Fruit fly (Drosophila melanogaster) whole organism, embryonic: ENCODE measurements around the gene CG17239.

Experiments used
- Asciz ChIP-seq: fragments of 200-800 bp; sonication (Bioruptor generic); optimal IDR thresholded peaks from 2 replicates; lab custom pipeline; 2017; ENCODE audit warnings: missing biosample characterization, mild to moderate bottlenecking, missing genetic modification characterization, missing genetic modification reagents
- CG10431 ChIP-seq: fragments of 200-800 bp; sonication (Bioruptor generic); optimal IDR thresholded peaks from 3 replicates; lab custom pipeline; 2018; ENCODE audit warnings: missing biosample characterization, mild to moderate bottlenecking, missing genetic modification characterization
- CG10979 ChIP-seq: fragments of 200-800 bp; sonication (Bioruptor generic); optimal IDR thresholded peaks from 2 replicates; lab custom pipeline; 2018; ENCODE audit warnings: missing biosample characterization, mild to moderate bottlenecking, missing genetic modification characterization, moderate library complexity
- CG11085 ChIP-seq: fragments of 200-800 bp; sonication (Bioruptor generic); IDR thresholded peaks from 2 replicates; pipeline ENCODE4 v1.3.6; 2022; ENCODE audit warnings: missing biosample characterization, missing genetic modification characterization
- CG11723 ChIP-seq: fragments of 200-800 bp; sonication (Bioruptor generic); optimal IDR thresholded peaks from 2 replicates; lab custom pipeline; 2017; ENCODE audit warnings: missing biosample characterization, mild to moderate bottlenecking, missing genetic modification characterization
- CG12744 ChIP-seq: fragments of 200-800 bp; sonication (Bioruptor generic); optimal IDR thresholded peaks from 2 replicates; lab custom pipeline; 2016; ENCODE audit warnings: missing biosample characterization, missing genetic modification characterization
- CG13894 ChIP-seq: fragments of 200-800 bp; sonication (Bioruptor generic); optimal IDR thresholded peaks from 3 replicates; lab custom pipeline; 2018; ENCODE audit warnings: missing biosample characterization, mild to moderate bottlenecking, missing genetic modification characterization, moderate library complexity
- CG15514 ChIP-seq: fragments of 200-800 bp; sonication (Bioruptor generic); optimal IDR thresholded peaks from 3 replicates; lab custom pipeline; 2017; ENCODE audit warnings: missing biosample characterization, missing genetic modification characterization, mild to moderate bottlenecking, moderate library complexity, missing genetic modification reagents
- CG15601 ChIP-seq: fragments of 200-800 bp; sonication (Bioruptor generic); optimal IDR thresholded peaks from 3 replicates; lab custom pipeline; 2019; ENCODE audit warnings: missing biosample characterization, mild to moderate bottlenecking, missing genetic modification characterization, moderate library complexity
- CG16815 ChIP-seq: fragments of 200-800 bp; sonication (Bioruptor generic); optimal IDR thresholded peaks from 3 replicates; lab custom pipeline; 2017; ENCODE audit warnings: missing biosample characterization, mild to moderate bottlenecking, missing genetic modification characterization
- CG18476 ChIP-seq: fragments of 200-800 bp; sonication (Bioruptor generic); optimal IDR thresholded peaks from 2 replicates; lab custom pipeline; 2016; ENCODE audit warnings: missing biosample characterization, mild to moderate bottlenecking, missing genetic modification characterization
- CG3065 ChIP-seq: fragments of 200-800 bp; sonication (Bioruptor generic); optimal IDR thresholded peaks from 2 replicates; lab custom pipeline; 2016; ENCODE audit warnings: missing biosample characterization, missing genetic modification characterization
- CG31224 ChIP-seq: fragments of 200-800 bp; sonication (Bioruptor generic); IDR thresholded peaks from 2 replicates; pipeline ENCODE4 v1.3.6; 2022; ENCODE audit warnings: missing biosample characterization, missing genetic modification characterization
- CG31365 ChIP-seq: fragments of 200-800 bp; sonication (Bioruptor generic); optimal IDR thresholded peaks from 2 replicates; lab custom pipeline; 2018; ENCODE audit warnings: missing biosample characterization, mild to moderate bottlenecking, missing genetic modification characterization
- CG4424 ChIP-seq: fragments of 200-800 bp; sonication (Bioruptor generic); optimal IDR thresholded peaks from 3 replicates; lab custom pipeline; 2016; ENCODE audit warnings: missing biosample characterization, missing genetic modification characterization
- CG6175 ChIP-seq: fragments of 200-800 bp; sonication (Bioruptor generic); IDR thresholded peaks from 3 replicates; pipeline ENCODE4 v1.3.6; 2022; ENCODE audit warnings: missing biosample characterization, missing genetic modification characterization
- CG6689 ChIP-seq: fragments of 200-800 bp; sonication (Bioruptor generic); IDR thresholded peaks from 2 replicates; pipeline ENCODE4 v1.3.6; 2022; ENCODE audit warnings: missing biosample characterization, missing genetic modification characterization
- CG7963 ChIP-seq: fragments of 200-800 bp; sonication (Bioruptor generic); IDR thresholded peaks from 3 replicates; pipeline ENCODE4 v1.3.6; 2022; ENCODE audit warnings: missing biosample characterization, missing genetic modification characterization; ENCODE audit not compliant: partially characterized antibody
- CG8359 ChIP-seq: fragments of 200-800 bp; sonication (Bioruptor generic); optimal IDR thresholded peaks from 2 replicates; lab custom pipeline; 2017; ENCODE audit warnings: missing biosample characterization, mild to moderate bottlenecking, missing genetic modification characterization, borderline replicate concordance
- CG8924 ChIP-seq: fragments of 200-800 bp; optimal IDR thresholded peaks from 3 replicates; lab custom pipeline; 2019; ENCODE audit warnings: missing biosample characterization, mild to moderate bottlenecking, missing genetic modification characterization, moderate library complexity
- CG9437 ChIP-seq: fragments of 200-800 bp; sonication (Bioruptor generic); optimal IDR thresholded peaks from 2 replicates; lab custom pipeline; 2018; ENCODE audit warnings: missing biosample characterization, mild to moderate bottlenecking, missing genetic modification characterization
- CTCF ChIP-seq: fragments of 200-800 bp; sonication (Bioruptor generic); optimal IDR thresholded peaks from 2 replicates; lab custom pipeline; 2017; ENCODE audit warnings: missing biosample characterization, mild to moderate bottlenecking, missing genetic modification characterization, moderate library complexity
- Camta ChIP-seq: fragments of 200-800 bp; sonication (Bioruptor generic); optimal IDR thresholded peaks from 2 replicates; lab custom pipeline; 2016; ENCODE audit warnings: missing biosample characterization, missing genetic modification characterization
- CkIIα-i1 ChIP-seq: fragments of 200-800 bp; sonication (Bioruptor generic); IDR thresholded peaks from 2 replicates; pipeline ENCODE4 v1.3.6; 2022; ENCODE audit warnings: missing biosample characterization, missing genetic modification characterization
- CrebB ChIP-seq: fragments of 200-800 bp; sonication (Bioruptor generic); optimal IDR thresholded peaks from 3 replicates; lab custom pipeline; 2018; ENCODE audit warnings: missing biosample characterization, mild to moderate bottlenecking, missing genetic modification characterization
- D ChIP-seq, 2 experiments: fragments of 200-800 bp in 1 of 2; fragments of >200 bp in 1 of 2; sonication (Bioruptor generic) in 1 of 2; optimal IDR thresholded peaks; 2 replicates in 1 of 2; 3 replicates in 1 of 2; lab custom pipeline; 2017; ENCODE audit warnings: mild to moderate bottlenecking in 1 of 2, missing biosample characterization in 1 of 2, missing genetic modification characterization in 1 of 2, missing genetic modification reagents in 1 of 2
- Fer1 ChIP-seq: fragments of 200-800 bp; sonication (Bioruptor generic); optimal IDR thresholded peaks from 2 replicates; lab custom pipeline; 2017; ENCODE audit warnings: missing biosample characterization, mild to moderate bottlenecking, missing genetic modification characterization
- GATAe ChIP-seq: fragments of 200-800 bp; sonication (Bioruptor generic); conservative IDR thresholded peaks from 2 replicates; pipeline ENCODE4 v1.3.6; 2022; ENCODE audit warnings: missing biosample characterization, missing genetic modification characterization
- HLH3B ChIP-seq: fragments of 200-800 bp; sonication (Bioruptor generic); IDR thresholded peaks from 2 replicates; pipeline ENCODE4 v1.3.6; 2022; ENCODE audit warnings: missing biosample characterization, missing genetic modification characterization
- HLH54F ChIP-seq: fragments of 200-800 bp; sonication (Bioruptor generic); optimal IDR thresholded peaks from 3 replicates; lab custom pipeline; 2016; ENCODE audit warnings: missing biosample characterization, missing genetic modification characterization
- Lim3 ChIP-seq: fragments of 200-800 bp; sonication (Bioruptor generic); IDR thresholded peaks from 2 replicates; pipeline ENCODE4 v1.3.6; 2022; ENCODE audit warnings: missing biosample characterization, missing genetic modification characterization
- Meics ChIP-seq: fragments of 200-800 bp; sonication (Bioruptor generic); optimal IDR thresholded peaks from 2 replicates; lab custom pipeline; 2017; ENCODE audit warnings: missing biosample characterization, mild to moderate bottlenecking, missing genetic modification characterization
- PHDP ChIP-seq: fragments of 200-800 bp; sonication (Bioruptor generic); optimal IDR thresholded peaks from 3 replicates; lab custom pipeline; 2018; ENCODE audit warnings: missing biosample characterization, mild to moderate bottlenecking, missing genetic modification characterization, moderate library complexity
- ap ChIP-seq: fragments of 200-800 bp; sonication (Bioruptor generic); IDR thresholded peaks from 2 replicates; pipeline ENCODE4 v1.3.6; 2022; ENCODE audit warnings: missing biosample characterization, missing genetic modification characterization
- cad ChIP-seq: fragments of >200 bp; optimal IDR thresholded peaks from 2 replicates; lab custom pipeline; 2017; ENCODE audit warnings: missing biosample characterization, missing genetic modification characterization
- cas ChIP-seq: fragments of 200-800 bp; sonication (Bioruptor generic); IDR thresholded peaks from 2 replicates; pipeline ENCODE4 v1.3.6; 2022; ENCODE audit warnings: missing biosample characterization, missing genetic modification characterization
- chm ChIP-seq: fragments of 200-800 bp; sonication (Bioruptor generic); IDR thresholded peaks from 2 replicates; pipeline ENCODE4 v1.3.6; 2022; ENCODE audit warnings: missing biosample characterization, missing genetic modification characterization
- crp ChIP-seq, 2 experiments: fragments of 200-800 bp; sonication (Bioruptor generic); optimal IDR thresholded peaks; 2 replicates in 1 of 2; 3 replicates in 1 of 2; lab custom pipeline; 2017; ENCODE audit warnings: missing biosample characterization in 2 of 2, missing genetic modification characterization in 2 of 2, mild to moderate bottlenecking in 1 of 2, moderate library complexity in 1 of 2
- cwo ChIP-seq: fragments of 200-800 bp; sonication (Bioruptor generic); optimal IDR thresholded peaks from 3 replicates; lab custom pipeline; 2017; ENCODE audit warnings: missing biosample characterization, missing genetic modification characterization, mild to moderate bottlenecking, moderate library complexity, missing genetic modification reagents
- exex ChIP-seq: fragments of 200-800 bp; sonication (Bioruptor generic); optimal IDR thresholded peaks from 4 replicates; lab custom pipeline; 2018; ENCODE audit warnings: missing biosample characterization, mild to moderate bottlenecking, missing genetic modification characterization, moderate library complexity
- gro ChIP-seq: fragments of 200-800 bp; sonication (Bioruptor generic); optimal IDR thresholded peaks from 2 replicates; lab custom pipeline; 2016; ENCODE audit warnings: missing biosample characterization, missing genetic modification characterization
- h ChIP-seq: fragments of >200 bp; optimal IDR thresholded peaks from 2 replicates; lab custom pipeline; 2017
- klu ChIP-seq: fragments of 200-800 bp; sonication (Bioruptor generic); IDR thresholded peaks from 2 replicates; pipeline ENCODE4 v1.3.6; 2022; ENCODE audit warnings: missing biosample characterization, missing genetic modification characterization
- lab ChIP-seq: fragments of 200-800 bp; sonication (Bioruptor generic); optimal IDR thresholded peaks from 3 replicates; lab custom pipeline; 2017; ENCODE audit warnings: missing biosample characterization, missing genetic modification characterization, mild to moderate bottlenecking, moderate library complexity, missing genetic modification reagents
- nau ChIP-seq: fragments of 200-800 bp; sonication (Bioruptor generic); optimal IDR thresholded peaks from 3 replicates; lab custom pipeline; 2017; ENCODE audit warnings: missing biosample characterization, mild to moderate bottlenecking, missing genetic modification characterization, missing genetic modification reagents
- psq ChIP-seq: fragments of 200-800 bp; sonication (Bioruptor generic); optimal IDR thresholded peaks from 2 replicates; lab custom pipeline; 2017; ENCODE audit warnings: missing biosample characterization, missing genetic modification characterization
- rib ChIP-seq: fragments of 200-800 bp; sonication (Bioruptor generic); IDR thresholded peaks from 2 replicates; pipeline ENCODE4 v1.3.6; 2022; ENCODE audit warnings: missing biosample characterization, missing genetic modification characterization
- sob ChIP-seq: fragments of 200-800 bp; sonication (Bioruptor generic); IDR thresholded peaks from 2 replicates; pipeline ENCODE4 v1.3.6; 2022; ENCODE audit warnings: missing biosample characterization, missing genetic modification characterization
- sr ChIP-seq: fragments of 200-800 bp; sonication (Bioruptor generic); IDR thresholded peaks from 3 replicates; pipeline ENCODE4 v1.3.6; 2022; ENCODE audit warnings: missing biosample characterization, missing genetic modification characterization
- vfl ChIP-seq: fragments of 200-800 bp; sonication (Bioruptor generic); optimal IDR thresholded peaks from 2 replicates; lab custom pipeline; 2016; ENCODE audit warnings: missing biosample characterization, missing genetic modification characterization
- zen ChIP-seq: fragments of 200-800 bp; sonication (Bioruptor generic); optimal IDR thresholded peaks from 3 replicates; lab custom pipeline; 2018; ENCODE audit warnings: missing biosample characterization, mild to moderate bottlenecking, missing genetic modification characterization, moderate library complexity

The CG17239 gene

dm6 chr2L:2221649-2222150, 30.4 kb downstream of the CG17239 start (continued):
- TF ChIP-seq sob (GFP tag; lab: Robert Waterston, UW) (peak; percentile 99), CG11723 (peak; percentile 92), CG6689 (GFP tag; lab: Robert Waterston, UW) (peak; percentile 97), CG11085 (GFP tag; lab: Robert Waterston, UW) (peak; percentile 95), CG31224 (GFP tag; lab: Robert Waterston, UW) (peak; percentile 94), cas (GFP tag; lab: Robert Waterston, UW) (peak; percentile 95), CG8359 (GFP tag; lab: Kevin White, UChicago) (peak; percentile 75), h (no peak), vfl (GFP tag; lab: Kevin White, UChicago) (peak; percentile 96), ap (peak; percentile 97), cad (GFP tag; lab: Kevin White, UChicago) (no peak), lab (GFP tag; lab: Kevin White, UChicago) (peak; percentile 97), Fer1 (GFP tag; lab: Kevin White, UChicago) (peak; percentile 96), CG6175 (GFP tag; lab: Robert Waterston, UW) (peak; percentile 96), HLH54F (peak; percentile 95), Lim3 (GFP tag; lab: Robert Waterston, UW) (peak; percentile 81), CG4424 (GFP tag; lab: Kevin White, UChicago) (peak; percentile 92), CG3065 (GFP tag; lab: Kevin White, UChicago) (peak; percentile 84), HLH3B (GFP tag; lab: Robert Waterston, UW) (peak; percentile 98), exex (peak; percentile 81), CrebB (tag; lab: Kevin White, UChicago) (peak; percentile 98), CkIIα-i1 (GFP tag; lab: Robert Waterston, UW) (peak; percentile 90), Camta (GFP tag; lab: Kevin White, UChicago) (peak; percentile 93), CTCF (GFP tag; lab: Kevin White, UChicago) (peak; percentile 41), Asciz (GFP tag; lab: Kevin White, UChicago) (peak; percentile 89), sr (peak; percentile 92), Meics (peak; percentile 97), CG9437 (GFP tag; lab: Kevin White, UChicago) (peak; percentile 93), nau (GFP tag; lab: Kevin White, UChicago) (peak; percentile 92), CG12744 (GFP tag; lab: Kevin White, UChicago) (peak; percentile 93), crp (GFP tag; optimal IDR thresholded peaks at IDR 0.05; lab: Kevin White, UChicago) (peak in 1 of 2 experiments; percentile 73), chm (GFP tag; lab: Robert Waterston, UW) (peak; percentile 98), D (optimal IDR thresholded peaks at IDR 0.05; lab: Kevin White, UChicago) (no peak), D (GFP tag; optimal IDR thresholded peaks at IDR 0.05; lab: Kevin White, UChicago) (peak; percentile 89), CG18476 (GFP tag; lab: Kevin White, UChicago) (peak; percentile 95), GATAe (GFP tag; lab: Robert Waterston, UW) (peak; percentile 84), CG15514 (GFP tag; lab: Kevin White, UChicago) (peak; percentile 90), cwo (GFP tag; lab: Kevin White, UChicago) (peak; percentile 91), zen (peak; percentile 94), CG8924 (peak; percentile 98), CG16815 (GFP tag; lab: Kevin White, UChicago) (peak; percentile 94), psq (GFP tag; lab: Kevin White, UChicago) (peak; percentile 91), CG10979 (tag; lab: Kevin White, UChicago) (peak; percentile 92), CG31365 (tag; lab: Kevin White, UChicago) (peak; percentile 86), CG15601 (peak; percentile 89), CG7963 (GFP tag; lab: Robert Waterston, UW) (no peak), CG10431 (GFP tag; lab: Kevin White, UChicago) (peak; percentile 72), PHDP (peak; percentile 98), CG13894 (tag; lab: Kevin White, UChicago) (peak; percentile 94), klu (peak; percentile 95), rib (GFP tag; lab: Robert Waterston, UW) (peak; percentile 99), gro (GFP tag; lab: Kevin White, UChicago) (peak; percentile 98)
